Fruit fly (Drosophila melanogaster) whole organism, embryonic: Measurements from ENCODE around the gene toy.

Source experiments
- CG11398 ChIP-seq: fragments of 200-800 bp; sonication (Bioruptor generic); optimal IDR thresholded peaks from 2 replicates; lab custom pipeline; 2016; ENCODE audit warnings: missing biosample characterization, missing genetic modification characterization
- CG12071 ChIP-seq: fragments of 200-800 bp; sonication (Bioruptor generic); optimal IDR thresholded peaks from 3 replicates; lab custom pipeline; 2018; ENCODE audit warnings: missing biosample characterization, mild to moderate bottlenecking, missing genetic modification characterization
- CG12299 ChIP-seq: fragments of 200-800 bp; sonication (Bioruptor generic); optimal IDR thresholded peaks from 2 replicates; lab custom pipeline; 2018; ENCODE audit warnings: missing biosample characterization, mild to moderate bottlenecking, missing genetic modification characterization
- CG1832 ChIP-seq: fragments of 200-800 bp; sonication (Bioruptor generic); optimal IDR thresholded peaks from 2 replicates; lab custom pipeline; 2017; ENCODE audit warnings: missing biosample characterization, mild to moderate bottlenecking, missing genetic modification characterization, inconsistent platforms
- CG6175 ChIP-seq: fragments of 200-800 bp; sonication (Bioruptor generic); IDR thresholded peaks from 3 replicates; pipeline ENCODE4 v1.3.6; 2022; ENCODE audit warnings: missing biosample characterization, missing genetic modification characterization
- Camta ChIP-seq: fragments of 200-800 bp; sonication (Bioruptor generic); optimal IDR thresholded peaks from 2 replicates; lab custom pipeline; 2016; ENCODE audit warnings: missing biosample characterization, missing genetic modification characterization
- Dbx ChIP-seq: fragments of 200-800 bp; sonication (Bioruptor generic); IDR thresholded peaks from 3 replicates; pipeline ENCODE4 v1.3.6; 2022; ENCODE audit warnings: missing biosample characterization, missing genetic modification characterization
- Sin3A ChIP-seq: fragments of >200 bp; optimal IDR thresholded peaks from 2 replicates; lab custom pipeline; 2018
- grn ChIP-seq: fragments of 200-800 bp; sonication (Bioruptor generic); optimal IDR thresholded peaks from 3 replicates; lab custom pipeline; 2017; ENCODE audit warnings: missing biosample characterization, missing genetic modification characterization
- nmo ChIP-seq: fragments of 200-800 bp; sonication (Bioruptor generic); optimal IDR thresholded peaks from 2 replicates; lab custom pipeline; 2018; ENCODE audit warnings: missing biosample characterization, mild to moderate bottlenecking, missing genetic modification characterization, moderate library complexity
- pho ChIP-seq: fragments of 200-800 bp; sonication (Bioruptor generic); optimal IDR thresholded peaks from 2 replicates; lab custom pipeline; 2016; ENCODE audit warnings: missing biosample characterization, missing genetic modification characterization
- sug ChIP-seq: fragments of 200-800 bp; optimal IDR thresholded peaks from 2 replicates; lab custom pipeline; 2019; ENCODE audit warnings: missing biosample characterization, mild to moderate bottlenecking, missing genetic modification characterization, moderate library complexity

dm6 chr4:963193-963592 is 26.3 kb upstream of the toy start:
- TF ChIP-seq Sin3A (lab: Kevin White, UChicago): no peak
- no peak for TF ChIP-seq CG1832 (GFP tag; lab: Kevin White, UChicago)
- no peak for TF ChIP-seq nmo (GFP tag; lab: Kevin White, UChicago)
- no peak for TF ChIP-seq CG12299 (tag; lab: Kevin White, UChicago)
- no peak for TF ChIP-seq CG6175 (GFP tag; lab: Robert Waterston, UW)
- no peak for TF ChIP-seq pho (GFP tag; lab: Kevin White, UChicago)
- no peak for TF ChIP-seq grn (GFP tag; lab: Kevin White, UChicago)
- TF ChIP-seq CG12071: no peak
- TF ChIP-seq Camta (GFP tag; lab: Kevin White, UChicago): no peak
- TF ChIP-seq Dbx (GFP tag; lab: Robert Waterston, UW): no peak
- no peak for TF ChIP-seq sug (tag; lab: Kevin White, UChicago)
- TF ChIP-seq CG11398 (GFP tag; lab: Kevin White, UChicago): no peak
